Fruit fly (Drosophila melanogaster) whole organism, embryonic: ENCODE results near the gene scat.

Experiments used
- Ada2b ChIP-seq: fragments of 200-800 bp; sonication (Bioruptor generic); IDR thresholded peaks from 2 replicates; pipeline ENCODE4 v1.3.6; 2022; ENCODE audit warnings: missing biosample characterization, missing genetic modification characterization
- Atf6 ChIP-seq: fragments of 200-800 bp; sonication (Bioruptor generic); IDR thresholded peaks from 2 replicates; pipeline ENCODE4 v1.3.6; 2022; ENCODE audit warnings: missing biosample characterization, missing genetic modification characterization
- CG10147 ChIP-seq: fragments of 200-800 bp; sonication (Bioruptor generic); optimal IDR thresholded peaks from 2 replicates; lab custom pipeline; 2019; ENCODE audit warnings: missing biosample characterization, mild to moderate bottlenecking, missing genetic modification characterization, moderate library complexity
- CG11456 ChIP-seq: fragments of 200-800 bp; sonication (Bioruptor generic); IDR thresholded peaks from 3 replicates; pipeline ENCODE4 v1.3.6; 2022; ENCODE audit warnings: missing biosample characterization, missing genetic modification characterization
- CG11504 ChIP-seq: fragments of 200-800 bp; sonication (Bioruptor generic); optimal IDR thresholded peaks from 3 replicates; lab custom pipeline; 2019; ENCODE audit warnings: missing biosample characterization, mild to moderate bottlenecking, missing genetic modification characterization, moderate library complexity
- CG11723 ChIP-seq: fragments of 200-800 bp; sonication (Bioruptor generic); optimal IDR thresholded peaks from 2 replicates; lab custom pipeline; 2017; ENCODE audit warnings: missing biosample characterization, mild to moderate bottlenecking, missing genetic modification characterization
- CG13424 ChIP-seq: fragments of 200-800 bp; sonication (Bioruptor generic); optimal IDR thresholded peaks from 2 replicates; lab custom pipeline; 2019; ENCODE audit warnings: missing biosample characterization, mild to moderate bottlenecking, missing genetic modification characterization, moderate library complexity
- CG15514 ChIP-seq: fragments of 200-800 bp; sonication (Bioruptor generic); optimal IDR thresholded peaks from 3 replicates; lab custom pipeline; 2017; ENCODE audit warnings: missing biosample characterization, missing genetic modification characterization, mild to moderate bottlenecking, moderate library complexity, missing genetic modification reagents
- CG17385 ChIP-seq: fragments of 200-800 bp; sonication (Bioruptor generic); optimal IDR thresholded peaks from 3 replicates; lab custom pipeline; 2018; ENCODE audit warnings: missing biosample characterization, mild to moderate bottlenecking, missing genetic modification characterization
- CG2120 ChIP-seq: fragments of 200-800 bp; sonication (Bioruptor generic); optimal IDR thresholded peaks from 3 replicates; lab custom pipeline; 2016; ENCODE audit warnings: missing biosample characterization, missing genetic modification characterization
- CG30403 ChIP-seq: fragments of 200-800 bp; sonication (Bioruptor generic); optimal IDR thresholded peaks from 3 replicates; lab custom pipeline; 2016; ENCODE audit warnings: missing biosample characterization, missing genetic modification characterization
- CG31441 ChIP-seq: fragments of 200-800 bp; sonication (Bioruptor generic); IDR thresholded peaks from 2 replicates; pipeline ENCODE4 v1.3.6; 2022; ENCODE audit warnings: missing biosample characterization, missing genetic modification characterization
- CG32772 ChIP-seq: fragments of 200-800 bp; sonication (Bioruptor generic); IDR thresholded peaks from 2 replicates; pipeline ENCODE4 v1.3.6; 2022; ENCODE audit warnings: missing biosample characterization, missing genetic modification characterization
- CG3281 ChIP-seq: fragments of 200-800 bp; sonication (Bioruptor generic); optimal IDR thresholded peaks from 3 replicates; lab custom pipeline; 2017; ENCODE audit warnings: missing biosample characterization, mild to moderate bottlenecking, missing genetic modification characterization
- CG6813 ChIP-seq: fragments of 200-800 bp; sonication (Bioruptor generic); optimal IDR thresholded peaks from 2 replicates; lab custom pipeline; 2017; ENCODE audit warnings: missing biosample characterization, missing genetic modification characterization, mild to moderate bottlenecking, moderate library complexity, missing genetic modification reagents
- CG9215 ChIP-seq: fragments of 200-800 bp; sonication (Bioruptor generic); IDR thresholded peaks from 2 replicates; pipeline ENCODE4 v1.3.6; 2022; ENCODE audit warnings: missing biosample characterization, missing genetic modification characterization
- CG9727 ChIP-seq: fragments of 200-800 bp; sonication (Bioruptor generic); optimal IDR thresholded peaks from 3 replicates; lab custom pipeline; 2017; ENCODE audit warnings: missing biosample characterization, mild to moderate bottlenecking, missing genetic modification characterization
- E2f2 ChIP-seq: fragments of 200-800 bp; sonication (Bioruptor generic); IDR thresholded peaks from 2 replicates; pipeline ENCODE4 v1.3.6; 2022; ENCODE audit warnings: missing biosample characterization, missing genetic modification characterization
- Ets65A ChIP-seq: fragments of 200-800 bp; sonication (Bioruptor generic); peaks from one replicate; lab custom pipeline; 2016; ENCODE audit warnings: missing biosample characterization, missing genetic modification characterization
- Fer3 ChIP-seq: fragments of 200-800 bp; sonication (Bioruptor generic); optimal IDR thresholded peaks from 2 replicates; lab custom pipeline; 2018; ENCODE audit warnings: missing biosample characterization, mild to moderate bottlenecking, missing genetic modification characterization, moderate library complexity
- H2.0 ChIP-seq: fragments of 200-800 bp; sonication (Bioruptor generic); IDR thresholded peaks from 2 replicates; pipeline ENCODE4 v1.3.6; 2022; ENCODE audit warnings: missing biosample characterization, missing genetic modification characterization
- HLH54F ChIP-seq: fragments of 200-800 bp; sonication (Bioruptor generic); optimal IDR thresholded peaks from 3 replicates; lab custom pipeline; 2016; ENCODE audit warnings: missing biosample characterization, missing genetic modification characterization
- Hmr ChIP-seq: fragments of 200-800 bp; sonication (Bioruptor generic); optimal IDR thresholded peaks from 3 replicates; lab custom pipeline; 2017; ENCODE audit warnings: mild to moderate bottlenecking, missing biosample characterization, missing genetic modification reagents, missing genetic modification characterization
- Hr51 ChIP-seq, 2 experiments: fragments of 200-800 bp; sonication (Bioruptor generic); optimal IDR thresholded peaks; 2 replicates in 1 of 2; 3 replicates in 1 of 2; lab custom pipeline; 2016 to 2018; ENCODE audit warnings: missing biosample characterization in 2 of 2, missing genetic modification characterization in 2 of 2, mild to moderate bottlenecking in 1 of 2, moderate library complexity in 1 of 2
- Meics ChIP-seq: fragments of 200-800 bp; sonication (Bioruptor generic); optimal IDR thresholded peaks from 2 replicates; lab custom pipeline; 2017; ENCODE audit warnings: missing biosample characterization, mild to moderate bottlenecking, missing genetic modification characterization
- Nf-YA ChIP-seq: fragments of 200-800 bp; sonication (Bioruptor generic); IDR thresholded peaks from 2 replicates; pipeline ENCODE4 v1.3.6; 2022; ENCODE audit warnings: missing biosample characterization, missing genetic modification characterization
- Ptx1 ChIP-seq: fragments of 200-800 bp; sonication (Bioruptor generic); IDR thresholded peaks from 2 replicates; pipeline ENCODE4 v1.3.6; 2022; ENCODE audit warnings: missing biosample characterization, missing genetic modification characterization
- Rfx ChIP-seq: fragments of 200-800 bp; sonication (Bioruptor generic); IDR thresholded peaks from 2 replicates; pipeline ENCODE4 v1.3.6; 2022; ENCODE audit warnings: missing biosample characterization, missing genetic modification characterization
- Rx ChIP-seq: fragments of 200-800 bp; sonication (Bioruptor generic); IDR thresholded peaks from 2 replicates; pipeline ENCODE4 v1.3.6; 2022; ENCODE audit warnings: missing biosample characterization, missing genetic modification characterization
- Sox100B ChIP-seq: fragments of 200-800 bp; sonication (Bioruptor generic); optimal IDR thresholded peaks from 3 replicates; lab custom pipeline; 2018; ENCODE audit warnings: missing biosample characterization, mild to moderate bottlenecking, missing genetic modification characterization
- Sox102F ChIP-seq: fragments of 200-800 bp; sonication (Bioruptor generic); optimal IDR thresholded peaks from 2 replicates; lab custom pipeline; 2018; ENCODE audit warnings: missing biosample characterization, mild to moderate bottlenecking, missing genetic modification characterization, moderate library complexity
- Sry-β ChIP-seq: fragments of 200-800 bp; sonication (Bioruptor generic); optimal IDR thresholded peaks from 2 replicates; lab custom pipeline; 2018; ENCODE audit warnings: missing biosample characterization, mild to moderate bottlenecking, missing genetic modification characterization, moderate library complexity
- Vsx1 ChIP-seq: fragments of 200-800 bp; sonication (Bioruptor generic); optimal IDR thresholded peaks from 2 replicates; lab custom pipeline; 2017; ENCODE audit warnings: missing biosample characterization, mild to moderate bottlenecking, missing genetic modification characterization, missing genetic modification reagents
- Xbp1 ChIP-seq: fragments of 200-800 bp; sonication (Bioruptor generic); optimal IDR thresholded peaks from 3 replicates; lab custom pipeline; 2016; ENCODE audit warnings: missing biosample characterization, mild to moderate bottlenecking, missing genetic modification characterization
- abd-A ChIP-seq: fragments of 200-800 bp; sonication (Bioruptor generic); optimal IDR thresholded peaks from 3 replicates; lab custom pipeline; 2019; ENCODE audit warnings: missing biosample characterization, mild to moderate bottlenecking, missing genetic modification characterization, moderate library complexity
- ap ChIP-seq: fragments of 200-800 bp; sonication (Bioruptor generic); IDR thresholded peaks from 2 replicates; pipeline ENCODE4 v1.3.6; 2022; ENCODE audit warnings: missing biosample characterization, missing genetic modification characterization
- bcd ChIP-seq: fragments of 200-800 bp; sonication (Bioruptor generic); optimal IDR thresholded peaks from 2 replicates; lab custom pipeline; 2017; ENCODE audit warnings: missing biosample characterization, mild to moderate bottlenecking, missing genetic modification characterization
- caup ChIP-seq: fragments of 200-800 bp; sonication (Bioruptor generic); optimal IDR thresholded peaks from 3 replicates; lab custom pipeline; 2017; ENCODE audit warnings: missing biosample characterization, mild to moderate bottlenecking, missing genetic modification characterization, moderate library complexity; ENCODE audit not compliant: severe bottlenecking
- cwo ChIP-seq: fragments of 200-800 bp; sonication (Bioruptor generic); optimal IDR thresholded peaks from 3 replicates; lab custom pipeline; 2017; ENCODE audit warnings: missing biosample characterization, missing genetic modification characterization, mild to moderate bottlenecking, moderate library complexity, missing genetic modification reagents
- dmrt99B ChIP-seq: fragments of 200-800 bp; sonication (Bioruptor generic); optimal IDR thresholded peaks from 2 replicates; lab custom pipeline; 2018; ENCODE audit warnings: missing biosample characterization, mild to moderate bottlenecking, missing genetic modification characterization, moderate library complexity
- gem ChIP-seq: fragments of 200-800 bp; sonication (Bioruptor generic); optimal IDR thresholded peaks from 2 replicates; lab custom pipeline; 2019; ENCODE audit warnings: missing biosample characterization, mild to moderate bottlenecking, missing genetic modification characterization, moderate library complexity
- ind ChIP-seq: fragments of 200-800 bp; sonication (Bioruptor generic); optimal IDR thresholded peaks from 3 replicates; lab custom pipeline; 2016; ENCODE audit warnings: missing biosample characterization, missing genetic modification characterization
- pita ChIP-seq: fragments of 200-800 bp; sonication (Bioruptor generic); optimal IDR thresholded peaks from 2 replicates; lab custom pipeline; 2017; ENCODE audit warnings: missing biosample characterization, mild to moderate bottlenecking, missing genetic modification characterization
- scrt ChIP-seq: fragments of 200-800 bp; sonication (Bioruptor generic); optimal IDR thresholded peaks from 2 replicates; lab custom pipeline; 2018; ENCODE audit warnings: missing biosample characterization, mild to moderate bottlenecking, missing genetic modification characterization, moderate library complexity
- sens ChIP-seq: fragments of 200-800 bp; sonication (Bioruptor generic); peaks from one replicate; lab custom pipeline; 2016; ENCODE audit warnings: missing biosample characterization, missing genetic modification characterization
- sens-2 ChIP-seq: fragments of 200-800 bp; sonication (Bioruptor generic); IDR thresholded peaks from 2 replicates; pipeline ENCODE4 v1.3.6; 2022; ENCODE audit warnings: missing biosample characterization, missing genetic modification characterization
- slbo ChIP-seq: fragments of 200-800 bp; sonication (Bioruptor generic); IDR thresholded peaks from 2 replicates; pipeline ENCODE4 v1.3.6; 2022; ENCODE audit warnings: missing biosample characterization, missing genetic modification characterization
- tgo ChIP-seq: fragments of 200-800 bp; sonication (Bioruptor generic); IDR thresholded peaks from 3 replicates; pipeline ENCODE4 v1.3.6; 2022; ENCODE audit warnings: missing biosample characterization, missing genetic modification characterization
- ttk ChIP-seq: fragments of 200-800 bp; sonication (Bioruptor generic); IDR thresholded peaks from 2 replicates; pipeline ENCODE4 v2.1.2; 2022; ENCODE audit warnings: missing biosample characterization, missing genetic modification characterization
- unpg ChIP-seq: fragments of 200-800 bp; sonication (Bioruptor generic); optimal IDR thresholded peaks from 3 replicates; lab custom pipeline; 2018; ENCODE audit warnings: missing biosample characterization, mild to moderate bottlenecking, missing genetic modification characterization, moderate library complexity

scat gene

DNA sequence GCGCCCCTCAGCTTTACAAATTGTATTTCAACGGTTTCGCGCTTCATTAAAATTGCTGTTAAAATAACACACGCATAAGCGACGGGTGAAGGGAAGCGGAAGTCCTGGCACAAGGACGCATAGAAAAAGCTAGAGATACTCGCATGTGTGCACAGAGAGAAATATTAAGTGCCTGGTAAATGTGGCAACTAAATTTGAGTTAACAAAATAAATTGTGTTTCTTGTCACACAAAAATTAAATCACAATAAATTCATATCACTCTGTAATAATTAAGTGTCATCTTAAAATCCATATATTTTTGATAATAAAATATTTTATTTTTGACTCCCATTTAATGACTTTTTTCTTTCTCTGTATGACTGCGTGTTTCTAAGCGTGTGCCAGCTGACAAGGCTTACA lies 31.1 kb upstream of the scat start:
- TF ChIP-seq CG32772 = 0 out of 2 replicates have a peak, but pooled peaks have one; percentile 6
- TF ChIP-seq Fer3 (tag; lab: Kevin White, UChicago) = peak; percentile 6
- peak; percentile 12; the same call in 1 of the 2 replicates for TF ChIP-seq Rfx (GFP tag; lab: Robert Waterston, UW)
- peak; percentile 28 for TF ChIP-seq CG3281 (GFP tag; lab: Kevin White, UChicago)
- 0 out of 2 replicates have a peak, but pooled peaks have one; percentile 17 for TF ChIP-seq ttk (GFP tag; lab: Robert Waterston, UW)
- no peak for TF ChIP-seq HLH54F (GFP tag; lab: Kevin White, UChicago)
- peak; percentile 42; the same call in 1 of the 2 replicates for TF ChIP-seq slbo (GFP tag; lab: Robert Waterston, UW)
- no peak for TF ChIP-seq Rx (GFP tag; lab: Robert Waterston, UW)
- TF ChIP-seq Ptx1 (GFP tag; lab: Robert Waterston, UW) = 0 out of 2 replicates have a peak, but pooled peaks have one; percentile 26
- no peak for TF ChIP-seq CG10147
- peak; percentile 8 for TF ChIP-seq ind (GFP tag; lab: Kevin White, UChicago)
- peak; percentile 22 for TF ChIP-seq Sox102F (GFP tag; lab: Kevin White, UChicago)
- TF ChIP-seq CG13424 = peak; percentile 22
- TF ChIP-seq CG2120 = peak; percentile 50
- peak; percentile 44 for TF ChIP-seq Hmr (GFP tag; lab: Kevin White, UChicago)
- 0 out of 2 replicates have a peak, but pooled peaks have one; percentile 29 for TF ChIP-seq CG31441
- TF ChIP-seq Nf-YA (GFP tag; lab: Robert Waterston, UW) = no peak
- TF ChIP-seq pita (GFP tag; lab: Kevin White, UChicago) = no peak
- peak; percentile 41; the same call in 1 of the 2 replicates for TF ChIP-seq Ada2b (GFP tag; lab: Robert Waterston, UW)
- TF ChIP-seq CG9215 (GFP tag; lab: Robert Waterston, UW) = peak; percentile 15; the same call in 1 of the 2 replicates
- TF ChIP-seq CG30403 (GFP tag; lab: Kevin White, UChicago) = peak; percentile 15
- no peak for TF ChIP-seq sens-2
- TF ChIP-seq CG11456 (GFP tag; lab: Robert Waterston, UW) = no peak
- TF ChIP-seq bcd (GFP tag; lab: Kevin White, UChicago) = peak; percentile 26
- TF ChIP-seq Meics (GFP tag; lab: Kevin White, UChicago) = peak; percentile 30
- 0 out of 3 replicates have a peak, but pooled peaks have one; percentile 19 for TF ChIP-seq tgo (GFP tag; lab: Robert Waterston, UW)
- TF ChIP-seq ap = no peak
- peak in 1 of 2 experiments; percentile 41 for TF ChIP-seq Hr51 (GFP tag; optimal IDR thresholded peaks at IDR 0.05; lab: Kevin White, UChicago)
- TF ChIP-seq Sox100B (GFP tag; lab: Kevin White, UChicago) = peak; percentile 15
- no peak for TF ChIP-seq CG11723 (GFP tag; lab: Kevin White, UChicago)
- peak; percentile 53 for TF ChIP-seq gem (tag; lab: Kevin White, UChicago)
- no peak for TF ChIP-seq H2.0 (GFP tag; lab: Robert Waterston, UW)
- TF ChIP-seq caup (GFP tag; lab: Kevin White, UChicago) = peak; percentile 34
- peak; percentile 61 for TF ChIP-seq sens
- TF ChIP-seq CG15514 (GFP tag; lab: Kevin White, UChicago) = peak; percentile 12
- TF ChIP-seq Ets65A (GFP tag; lab: Kevin White, UChicago) = peak; percentile 57
- peak; percentile 32 for TF ChIP-seq abd-A
- peak; percentile 33 for TF ChIP-seq scrt (GFP tag; lab: Kevin White, UChicago)
- TF ChIP-seq Atf6 = no peak
- peak; percentile 7 for TF ChIP-seq Xbp1 (GFP tag; lab: Kevin White, UChicago)
- TF ChIP-seq CG11504 = peak; percentile 45
- peak; percentile 36 for TF ChIP-seq dmrt99B (tag; lab: Kevin White, UChicago)
- TF ChIP-seq E2f2 (GFP tag; lab: Robert Waterston, UW) = no peak
- TF ChIP-seq Vsx1 (GFP tag; lab: Kevin White, UChicago) = no peak
- TF ChIP-seq unpg (GFP tag; lab: Kevin White, UChicago) = no peak
- peak; percentile 14 for TF ChIP-seq CG17385 (GFP tag; lab: Kevin White, UChicago)
- TF ChIP-seq Sry-β (GFP tag; lab: Kevin White, UChicago) = no peak
- peak; percentile 22 for TF ChIP-seq cwo
- TF ChIP-seq CG6813 (GFP tag; lab: Kevin White, UChicago) = no peak
- TF ChIP-seq CG9727 (GFP tag; lab: Kevin White, UChicago) = peak; percentile 19
